Worm (Caenorhabditis elegans) whole organism, L4 larva: ENCODE data around the gene K02A6.2.

Experiments used
- F10B5.3 ChIP-seq: sonication (generic microtip); optimal IDR thresholded peaks from 2 replicates; lab custom pipeline; 2016; ENCODE audit warnings: mild to moderate bottlenecking, missing genetic modification characterization, missing compliant biosample characterization
- lin-1 ChIP-seq: fragments of 200-800 bp; sonication (Bioruptor generic); IDR thresholded peaks from 2 replicates; pipeline ENCODE4 v1.3.6; 2022; ENCODE audit warnings: missing genetic modification reagents, missing genetic modification characterization, missing compliant biosample characterization
- lin-15B ChIP-seq: fragments of 150-350 bp; sonication (generic microtip); optimal IDR thresholded peaks from 3 replicates; lab custom pipeline; 2014; ENCODE audit warnings: missing biosample characterization, missing genetic modification characterization
- lsy-2 ChIP-seq, 2 experiments: fragments of 150-350 bp in 1 of 2; sonication (generic microtip) in 1 of 2; optimal IDR thresholded peaks; 2 replicates each; lab custom pipeline; 2014 to 2017; ENCODE audit warnings: missing biosample characterization in 2 of 2, missing genetic modification characterization in 2 of 2
- mep-1 ChIP-seq: fragments of 150-350 bp; sonication (generic microtip); optimal IDR thresholded peaks from 3 replicates; lab custom pipeline; 2014; ENCODE audit warnings: missing biosample characterization, missing genetic modification characterization
- nhr-76 ChIP-seq: fragments of 150-350 bp; optimal IDR thresholded peaks from 2 replicates; lab custom pipeline; 2014; ENCODE audit warnings: missing biosample characterization, missing genetic modification characterization
- unc-62 ChIP-seq, 3 experiments: fragments of 150-350 bp in 1 of 3; sonication (generic microtip); optimal IDR thresholded peaks in 2 of 3; peaks in 1 of 3; 1 replicate in 1 of 3; 2 replicates in 2 of 3; lab custom pipeline; 2014 to 2017; ENCODE audit warnings: missing biosample characterization in 3 of 3, missing genetic modification characterization in 3 of 3, missing genetic modification reagents in 3 of 3, missing genotype in 1 of 3

DNA sequence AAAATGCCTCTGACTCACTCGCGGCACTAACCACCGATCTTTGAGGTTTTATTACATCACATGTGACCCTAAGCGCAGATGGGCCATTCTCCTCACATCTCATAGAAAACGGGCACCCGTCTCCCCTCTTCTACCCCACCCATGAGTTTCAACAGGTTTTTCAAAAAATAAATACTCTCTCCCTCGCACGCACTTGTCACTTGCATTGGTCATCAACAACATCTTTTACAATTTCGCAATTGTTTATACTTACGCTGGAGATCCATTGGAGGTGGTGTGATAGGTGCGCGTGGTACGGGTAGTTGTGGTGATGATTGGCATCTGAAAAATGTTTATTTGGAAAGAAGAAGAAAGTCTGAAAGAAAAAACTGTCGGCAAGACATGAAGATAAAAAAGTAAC is 11.2 kb upstream of the K02A6.2 start, which contains the start of gene M60.4:
- TF ChIP-seq lsy-2 (tag; optimal IDR thresholded peaks at IDR 0.05; lab: Kevin White, UChicago) (peak in 1 of 2 experiments; percentile 36), mep-1 (peak; percentile 45), lin-15B (no peak), F10B5.3 (tag; lab: Kevin White, UChicago) (no peak), nhr-76 (no peak), lin-1 (no peak), unc-62 (GFP tag; optimal IDR thresholded peaks at IDR 0.05 in 1 of 2; lab: Kevin White, UChicago) (peak in 1 of 2 experiments; percentile 100), unc-62 (tag; optimal IDR thresholded peaks at IDR 0.05; lab: Kevin White, UChicago) (no peak)
